Worm (Caenorhabditis elegans) whole organism, early embryonic: ENCODE measurements around the gene C08B6.18.

Source experiments
- B0310.2 ChIP-seq: sonication (generic microtip); optimal IDR thresholded peaks from 2 replicates; lab custom pipeline; 2016; ENCODE audit warnings: mild to moderate bottlenecking, missing genetic modification characterization, missing compliant biosample characterization
- F13C5.2 ChIP-seq: sonication (generic microtip); optimal IDR thresholded peaks from 2 replicates; lab custom pipeline; 2017; ENCODE audit warnings: mild to moderate bottlenecking, missing genetic modification characterization, inconsistent platforms, missing compliant biosample characterization
- aly-1 ChIP-seq: sonication (generic microtip); optimal IDR thresholded peaks from 2 replicates; lab custom pipeline; 2016; ENCODE audit warnings: missing genetic modification characterization, missing compliant biosample characterization
- ama-1 ChIP-seq: fragments of 150-350 bp; optimal IDR thresholded peaks from 2 replicates; lab custom pipeline; 2014
- ceh-13 ChIP-seq: fragments of 200-800 bp; sonication (Bioruptor generic); optimal IDR thresholded peaks from 2 replicates; lab custom pipeline; 2018; ENCODE audit warnings: mild to moderate bottlenecking, missing genetic modification characterization, missing compliant biosample characterization
- ceh-36 ChIP-seq: sonication (generic microtip); optimal IDR thresholded peaks from 2 replicates; lab custom pipeline; 2016; ENCODE audit warnings: missing genetic modification characterization, inconsistent platforms, missing compliant biosample characterization
- ets-7 ChIP-seq: sonication (generic microtip); optimal IDR thresholded peaks from 2 replicates; lab custom pipeline; 2016; ENCODE audit warnings: missing genotype, missing genetic modification characterization, missing compliant biosample characterization
- flt-1 ChIP-seq: fragments of 200-800 bp; sonication (Bioruptor generic); IDR thresholded peaks from 2 replicates; pipeline ENCODE4 v1.3.6; 2022; ENCODE audit warnings: missing genetic modification characterization, missing compliant biosample characterization
- hmbx-1 ChIP-seq: sonication (generic microtip); optimal IDR thresholded peaks from 2 replicates; lab custom pipeline; 2016; ENCODE audit warnings: mild to moderate bottlenecking, missing genetic modification characterization, missing compliant biosample characterization
- hmg-4 ChIP-seq: fragments of 200-800 bp; sonication (Bioruptor generic); optimal IDR thresholded peaks from 2 replicates; lab custom pipeline; 2018; ENCODE audit warnings: mild to moderate bottlenecking, missing genetic modification characterization, missing compliant biosample characterization
- hnd-1 ChIP-seq: sonication (generic microtip); optimal IDR thresholded peaks from 2 replicates; lab custom pipeline; 2016; ENCODE audit warnings: missing genetic modification characterization, missing compliant biosample characterization
- pes-1 ChIP-seq: fragments of 200-800 bp; sonication (Bioruptor generic); IDR thresholded peaks from 2 replicates; pipeline ENCODE4 v1.3.6; 2022; ENCODE audit warnings: missing genetic modification reagents, missing genetic modification characterization, missing compliant biosample characterization
- scrt-1 ChIP-seq: fragments of 200-800 bp; sonication (Bioruptor generic); IDR thresholded peaks from 2 replicates; pipeline ENCODE4 v1.3.6; 2022; ENCODE audit warnings: missing genetic modification characterization, missing compliant biosample characterization
- sea-1 ChIP-seq: fragments of 200-800 bp; sonication (Bioruptor generic); conservative IDR thresholded peaks from 2 replicates; pipeline ENCODE4 v1.3.6; 2022; ENCODE audit warnings: missing genetic modification characterization, missing compliant biosample characterization
- tbx-11 ChIP-seq: fragments of 200-800 bp; sonication (Bioruptor generic); IDR thresholded peaks from 2 replicates; pipeline ENCODE4 v1.3.6; 2022; ENCODE audit warnings: missing genetic modification characterization, missing compliant biosample characterization
- tbx-37 ChIP-seq: fragments of 200-800 bp; sonication (Bioruptor generic); conservative IDR thresholded peaks from 2 replicates; pipeline ENCODE4 v1.3.6; 2022; ENCODE audit warnings: missing genetic modification reagents, missing genetic modification characterization, missing compliant biosample characterization
- tra-4 ChIP-seq: sonication (generic microtip); optimal IDR thresholded peaks from 2 replicates; lab custom pipeline; 2017; ENCODE audit warnings: missing genetic modification characterization, missing compliant biosample characterization

C08B6.18 gene

ce11 chrV:10166368-10166767, 32.4 kb upstream of the C08B6.18 start, which contains the start of gene C51E3.6:
TSS of gene C51E3.6 (minus strand) at chrV:10166468.
- TF ChIP-seq tbx-11 (GFP tag; lab: Robert Waterston, UW) (no peak), F13C5.2 (no peak), aly-1 (tag; lab: Kevin White, UChicago) (no peak), hmbx-1 (tag; lab: Kevin White, UChicago) (no peak), ets-7 (tag; lab: Kevin White, UChicago) (no peak), ceh-13 (no peak), flt-1 (no peak)

ce11 chrV:10160954-10161353, 27.0 kb upstream of the C08B6.18 start, which contains the start of gene C51E3.10:
TSS of gene C51E3.10 (minus strand) at chrV:10161134.
- no peak for TF ChIP-seq tbx-11 (GFP tag; lab: Robert Waterston, UW)
- no peak for TF ChIP-seq ama-1 (lab: Kevin White, UChicago)
- TF ChIP-seq tbx-37 (GFP tag; lab: Robert Waterston, UW), result no peak

ce11 chrV:10159972-10160371, 26.0 kb upstream of the C08B6.18 start:
- TF ChIP-seq hnd-1 (tag; lab: Kevin White, UChicago), result no peak

- TF ChIP-seq ama-1 (lab: Kevin White, UChicago), result no peak
- no peak for TF ChIP-seq scrt-1
- no peak for TF ChIP-seq tbx-37 (GFP tag; lab: Robert Waterston, UW)
- TF ChIP-seq ceh-36, result no peak
- TF ChIP-seq ets-7 (tag; lab: Kevin White, UChicago), result no peak
- no peak for TF ChIP-seq tra-4 (tag; lab: Kevin White, UChicago)
- no peak for TF ChIP-seq ceh-13
- TF ChIP-seq aly-1 (tag; lab: Kevin White, UChicago), result no peak
- TF ChIP-seq pes-1 (GFP tag; lab: Robert Waterston, UW), result no peak
- no peak for TF ChIP-seq tbx-11 (GFP tag; lab: Robert Waterston, UW)
- no peak for TF ChIP-seq B0310.2 (tag; lab: Kevin White, UChicago)
- no peak for TF ChIP-seq flt-1
- TF ChIP-seq hnd-1 (tag; lab: Kevin White, UChicago), result no peak
- TF ChIP-seq sea-1, result no peak
- no peak for TF ChIP-seq F13C5.2
- TF ChIP-seq hmbx-1 (tag; lab: Kevin White, UChicago), result no peak
- no peak for TF ChIP-seq hmg-4 (GFP tag; lab: Kevin White, UChicago)
Observed at ce11 chrV:10158528-10158927, 24.6 kb upstream of the C08B6.18 start, which contains the start of gene srsx-30. TSS of gene srsx-30 (plus strand) at chrV:10158828.

- no peak for TF ChIP-seq ets-7 (tag; lab: Kevin White, UChicago)
Observed at ce11 chrV:10154698-10155097, 20.8 kb upstream of the C08B6.18 start, which contains the start of gene srsx-29. TSS of gene srsx-29 (plus strand) at chrV:10154998.

- no peak for TF ChIP-seq F13C5.2
- no peak for TF ChIP-seq ceh-13
- TF ChIP-seq tra-4 (tag; lab: Kevin White, UChicago), result no peak
- TF ChIP-seq aly-1 (tag; lab: Kevin White, UChicago), result no peak
- TF ChIP-seq flt-1, result no peak
- TF ChIP-seq hmg-4 (GFP tag; lab: Kevin White, UChicago), result no peak
- TF ChIP-seq ets-7 (tag; lab: Kevin White, UChicago), result no peak
- TF ChIP-seq scrt-1, result no peak
- TF ChIP-seq pes-1 (GFP tag; lab: Robert Waterston, UW), result no peak
- TF ChIP-seq B0310.2 (tag; lab: Kevin White, UChicago), result no peak
- TF ChIP-seq tbx-11 (GFP tag; lab: Robert Waterston, UW), result no peak
- no peak for TF ChIP-seq sea-1
- TF ChIP-seq ama-1 (lab: Kevin White, UChicago), result no peak
- no peak for TF ChIP-seq hmbx-1 (tag; lab: Kevin White, UChicago)
- TF ChIP-seq tbx-37 (GFP tag; lab: Robert Waterston, UW), result no peak
- no peak for TF ChIP-seq ceh-36
- TF ChIP-seq hnd-1 (tag; lab: Kevin White, UChicago), result no peak
Observed at ce11 chrV:10153076-10153475, 19.1 kb upstream of the C08B6.18 start.

ce11 chrV:10152278-10152677, 18.4 kb upstream of the C08B6.18 start, which contains the start of gene srsx-28:
TSS of gene srsx-28 (plus strand) at chrV:10152578.
- TF ChIP-seq ama-1 (lab: Kevin White, UChicago) (no peak), ceh-36 (no peak), aly-1 (tag; lab: Kevin White, UChicago) (no peak), hmbx-1 (tag; lab: Kevin White, UChicago) (no peak), F13C5.2 (no peak), hmg-4 (GFP tag; lab: Kevin White, UChicago) (no peak), ets-7 (tag; lab: Kevin White, UChicago) (no peak), sea-1 (no peak), flt-1 (no peak), tra-4 (tag; lab: Kevin White, UChicago) (no peak), scrt-1 (no peak), ceh-13 (no peak)

ce11 chrV:10149728-10150127, 15.8 kb upstream of the C08B6.18 start, which contains the start of gene srsx-27:
TSS of gene srsx-27 (plus strand) at chrV:10150028.
- no peak for TF ChIP-seq ceh-36
- TF ChIP-seq tbx-11 (GFP tag; lab: Robert Waterston, UW), result no peak
- no peak for TF ChIP-seq sea-1
- TF ChIP-seq hnd-1 (tag; lab: Kevin White, UChicago), result no peak
- no peak for TF ChIP-seq hmbx-1 (tag; lab: Kevin White, UChicago)
- TF ChIP-seq scrt-1, result no peak
- TF ChIP-seq ets-7 (tag; lab: Kevin White, UChicago), result no peak
- TF ChIP-seq ceh-13, result no peak
- no peak for TF ChIP-seq tra-4 (tag; lab: Kevin White, UChicago)
- no peak for TF ChIP-seq aly-1 (tag; lab: Kevin White, UChicago)
- no peak for TF ChIP-seq flt-1
